Fruit fly (Drosophila melanogaster) whole organism, embryonic: ENCODE results near the gene CG44001.

Experiments
- ATbp ChIP-seq: fragments of 200-800 bp; sonication (Bioruptor generic); optimal IDR thresholded peaks from 2 replicates; lab custom pipeline; 2017; ENCODE audit warnings: missing biosample characterization, mild to moderate bottlenecking, missing genetic modification characterization, missing genetic modification reagents
- Asciz ChIP-seq: fragments of 200-800 bp; sonication (Bioruptor generic); optimal IDR thresholded peaks from 2 replicates; lab custom pipeline; 2017; ENCODE audit warnings: missing biosample characterization, mild to moderate bottlenecking, missing genetic modification characterization, missing genetic modification reagents
- CG10267 ChIP-seq: fragments of 200-800 bp; sonication (Bioruptor generic); optimal IDR thresholded peaks from 2 replicates; lab custom pipeline; 2018; ENCODE audit warnings: missing biosample characterization, mild to moderate bottlenecking, missing genetic modification characterization, moderate library complexity
- CG10979 ChIP-seq: fragments of 200-800 bp; sonication (Bioruptor generic); optimal IDR thresholded peaks from 2 replicates; lab custom pipeline; 2018; ENCODE audit warnings: missing biosample characterization, mild to moderate bottlenecking, missing genetic modification characterization, moderate library complexity
- CG11085 ChIP-seq: fragments of 200-800 bp; sonication (Bioruptor generic); IDR thresholded peaks from 2 replicates; pipeline ENCODE4 v1.3.6; 2022; ENCODE audit warnings: missing biosample characterization, missing genetic modification characterization
- CG12299 ChIP-seq: fragments of 200-800 bp; sonication (Bioruptor generic); optimal IDR thresholded peaks from 2 replicates; lab custom pipeline; 2018; ENCODE audit warnings: missing biosample characterization, mild to moderate bottlenecking, missing genetic modification characterization
- CG12744 ChIP-seq: fragments of 200-800 bp; sonication (Bioruptor generic); optimal IDR thresholded peaks from 2 replicates; lab custom pipeline; 2016; ENCODE audit warnings: missing biosample characterization, missing genetic modification characterization
- CG14965 ChIP-seq: fragments of 200-800 bp; sonication (Bioruptor generic); optimal IDR thresholded peaks from 2 replicates; lab custom pipeline; 2016; ENCODE audit warnings: missing biosample characterization, missing genetic modification characterization, borderline replicate concordance
- CG16863 ChIP-seq: fragments of 200-800 bp; sonication (Bioruptor generic); optimal IDR thresholded peaks from 3 replicates; lab custom pipeline; 2016; ENCODE audit warnings: missing biosample characterization, missing genetic modification characterization
- CG17385 ChIP-seq: fragments of 200-800 bp; sonication (Bioruptor generic); optimal IDR thresholded peaks from 3 replicates; lab custom pipeline; 2018; ENCODE audit warnings: missing biosample characterization, mild to moderate bottlenecking, missing genetic modification characterization
- CG18011 ChIP-seq: fragments of 200-800 bp; sonication (Bioruptor generic); optimal IDR thresholded peaks from 2 replicates; lab custom pipeline; 2017; ENCODE audit warnings: missing biosample characterization, missing genetic modification characterization, mild to moderate bottlenecking, moderate library complexity, missing genotype
- CG18764 ChIP-seq: fragments of 200-800 bp; sonication (Bioruptor generic); optimal IDR thresholded peaks from 3 replicates; lab custom pipeline; 2016; ENCODE audit warnings: missing biosample characterization, missing genetic modification characterization
- CG2120 ChIP-seq: fragments of 200-800 bp; sonication (Bioruptor generic); optimal IDR thresholded peaks from 3 replicates; lab custom pipeline; 2016; ENCODE audit warnings: missing biosample characterization, missing genetic modification characterization
- CG30020 ChIP-seq: fragments of 200-800 bp; optimal IDR thresholded peaks from 2 replicates; lab custom pipeline; 2019; ENCODE audit warnings: missing biosample characterization, mild to moderate bottlenecking, missing genetic modification characterization, moderate library complexity
- CG3163 ChIP-seq: fragments of 200-800 bp; sonication (Bioruptor generic); optimal IDR thresholded peaks from 3 replicates; lab custom pipeline; 2016; ENCODE audit warnings: missing biosample characterization, missing genetic modification characterization
- CG43689 ChIP-seq: fragments of 200-800 bp; sonication (Bioruptor generic); IDR thresholded peaks from 2 replicates; pipeline ENCODE4 v1.3.6; 2022; ENCODE audit warnings: missing biosample characterization, missing genetic modification characterization
- CG6175 ChIP-seq: fragments of 200-800 bp; sonication (Bioruptor generic); IDR thresholded peaks from 3 replicates; pipeline ENCODE4 v1.3.6; 2022; ENCODE audit warnings: missing biosample characterization, missing genetic modification characterization
- CG8478 ChIP-seq: fragments of >200 bp; optimal IDR thresholded peaks from 2 replicates; lab custom pipeline; 2018
- CG8765 ChIP-seq: fragments of 200-800 bp; sonication (Bioruptor generic); IDR thresholded peaks from 2 replicates; pipeline ENCODE4 v1.3.6; 2022; ENCODE audit warnings: missing biosample characterization, missing genetic modification characterization
- CG9727 ChIP-seq: fragments of 200-800 bp; sonication (Bioruptor generic); optimal IDR thresholded peaks from 3 replicates; lab custom pipeline; 2017; ENCODE audit warnings: missing biosample characterization, mild to moderate bottlenecking, missing genetic modification characterization
- Chrac-16 ChIP-seq: fragments of 200-800 bp; sonication (Bioruptor generic); optimal IDR thresholded peaks from 3 replicates; lab custom pipeline; 2016; ENCODE audit warnings: missing biosample characterization, missing genetic modification characterization
- CkIIα-i1 ChIP-seq: fragments of 200-800 bp; sonication (Bioruptor generic); IDR thresholded peaks from 2 replicates; pipeline ENCODE4 v1.3.6; 2022; ENCODE audit warnings: missing biosample characterization, missing genetic modification characterization
- Drgx ChIP-seq: fragments of 200-800 bp; sonication (Bioruptor generic); IDR thresholded peaks from 2 replicates; pipeline ENCODE4 v1.3.6; 2022; ENCODE audit warnings: missing biosample characterization, missing genetic modification characterization
- E2f2 ChIP-seq: fragments of 200-800 bp; sonication (Bioruptor generic); IDR thresholded peaks from 2 replicates; pipeline ENCODE4 v1.3.6; 2022; ENCODE audit warnings: missing biosample characterization, missing genetic modification characterization
- ERR ChIP-seq: fragments of 200-800 bp; sonication (Bioruptor generic); optimal IDR thresholded peaks from 2 replicates; lab custom pipeline; 2016; ENCODE audit warnings: missing biosample characterization, missing genetic modification characterization
- Fer2 ChIP-seq: fragments of 200-800 bp; sonication (Bioruptor generic); optimal IDR thresholded peaks from 2 replicates; lab custom pipeline; 2018; ENCODE audit warnings: missing biosample characterization, mild to moderate bottlenecking, missing genetic modification characterization, moderate library complexity
- HHEX ChIP-seq: fragments of 200-800 bp; sonication (Bioruptor generic); optimal IDR thresholded peaks from 3 replicates; lab custom pipeline; 2017; ENCODE audit warnings: missing biosample characterization, mild to moderate bottlenecking, missing genetic modification characterization, missing genetic modification reagents
- Hr78 ChIP-seq, 2 experiments: fragments of 200-800 bp in 1 of 2; fragments of >200 bp in 1 of 2; sonication (Bioruptor generic) in 1 of 2; optimal IDR thresholded peaks; 2 replicates each; lab custom pipeline; 2017 to 2019; ENCODE audit warnings: missing biosample characterization in 2 of 2, missing genetic modification characterization in 2 of 2, mild to moderate bottlenecking in 1 of 2, moderate library complexity in 1 of 2
- Max ChIP-seq: fragments of 200-800 bp; sonication (Bioruptor generic); optimal IDR thresholded peaks from 2 replicates; lab custom pipeline; 2016; ENCODE audit warnings: missing biosample characterization, mild to moderate bottlenecking, missing genetic modification characterization
- Med ChIP-seq: fragments of 200-800 bp; sonication (Bioruptor generic); peaks from one replicate; lab custom pipeline; 2016; ENCODE audit warnings: missing biosample characterization, missing genetic modification characterization, mild to moderate bottlenecking, inconsistent platforms, moderate library complexity
- Optix ChIP-seq: fragments of 200-800 bp; sonication (Bioruptor generic); IDR thresholded peaks from 3 replicates; pipeline ENCODE4 v1.3.6; 2022; ENCODE audit warnings: missing biosample characterization, missing genetic modification characterization
- Pdp1 ChIP-seq, 2 experiments: fragments of 200-800 bp; sonication (Bioruptor generic); optimal IDR thresholded peaks; 3 replicates each; lab custom pipeline; 2016; ENCODE audit warnings: missing biosample characterization in 2 of 2, missing genetic modification characterization in 2 of 2, mild to moderate bottlenecking in 1 of 2, moderate library complexity in 1 of 2
- Rfx ChIP-seq: fragments of 200-800 bp; sonication (Bioruptor generic); IDR thresholded peaks from 2 replicates; pipeline ENCODE4 v1.3.6; 2022; ENCODE audit warnings: missing biosample characterization, missing genetic modification characterization
- Spps ChIP-seq: fragments of 200-800 bp; sonication (Bioruptor generic); optimal IDR thresholded peaks from 2 replicates; lab custom pipeline; 2018; ENCODE audit warnings: missing biosample characterization, mild to moderate bottlenecking, missing genetic modification characterization
- bab2 ChIP-seq: fragments of 200-800 bp; sonication (Bioruptor generic); optimal IDR thresholded peaks from 2 replicates; lab custom pipeline; 2016; ENCODE audit warnings: missing biosample characterization, missing genetic modification characterization
- chinmo ChIP-seq: fragments of 200-800 bp; sonication (Bioruptor generic); IDR thresholded peaks from 4 replicates; pipeline ENCODE4 v1.3.6; 2022; ENCODE audit warnings: missing biosample characterization, missing genetic modification characterization; ENCODE audit not compliant: partially characterized antibody
- chm ChIP-seq: fragments of 200-800 bp; sonication (Bioruptor generic); IDR thresholded peaks from 2 replicates; pipeline ENCODE4 v1.3.6; 2022; ENCODE audit warnings: missing biosample characterization, missing genetic modification characterization
- danr ChIP-seq: fragments of 200-800 bp; sonication (Bioruptor generic); IDR thresholded peaks from 2 replicates; pipeline ENCODE4 v1.3.6; 2022; ENCODE audit warnings: missing biosample characterization, missing genetic modification characterization
- ftz-f1 ChIP-seq: fragments of 200-800 bp; sonication (Bioruptor generic); optimal IDR thresholded peaks from 2 replicates; lab custom pipeline; 2016; ENCODE audit warnings: missing biosample characterization, missing genetic modification characterization
- gcm2 ChIP-seq: fragments of 200-800 bp; sonication (Bioruptor generic); optimal IDR thresholded peaks from 2 replicates; lab custom pipeline; 2016; ENCODE audit warnings: missing biosample characterization, missing genetic modification characterization
- hb ChIP-seq: fragments of 200-800 bp; sonication (Bioruptor generic); IDR thresholded peaks from 3 replicates; pipeline ENCODE4 v1.3.6; 2022; ENCODE audit warnings: missing biosample characterization, missing genetic modification characterization; ENCODE audit not compliant: partially characterized antibody
- inv ChIP-seq: fragments of 200-800 bp; sonication (Bioruptor generic); IDR thresholded peaks from 2 replicates; pipeline ENCODE4 v1.3.6; 2022; ENCODE audit warnings: missing biosample characterization, missing genetic modification characterization; ENCODE audit not compliant: partially characterized antibody
- lab ChIP-seq: fragments of 200-800 bp; sonication (Bioruptor generic); optimal IDR thresholded peaks from 3 replicates; lab custom pipeline; 2017; ENCODE audit warnings: missing biosample characterization, missing genetic modification characterization, mild to moderate bottlenecking, moderate library complexity, missing genetic modification reagents
- lbe ChIP-seq: fragments of 200-800 bp; sonication (Bioruptor generic); optimal IDR thresholded peaks from 2 replicates; lab custom pipeline; 2016; ENCODE audit warnings: missing biosample characterization, mild to moderate bottlenecking, missing genetic modification characterization
- oc ChIP-seq: fragments of 200-800 bp; sonication (Bioruptor generic); optimal IDR thresholded peaks from 2 replicates; lab custom pipeline; 2018; ENCODE audit warnings: missing biosample characterization, mild to moderate bottlenecking, missing genetic modification characterization, moderate library complexity
- ranshi ChIP-seq: fragments of 200-800 bp; sonication (Bioruptor generic); IDR thresholded peaks from 2 replicates; pipeline ENCODE4 v1.3.6; 2022; ENCODE audit warnings: missing biosample characterization, missing genetic modification characterization
- scrt ChIP-seq: fragments of 200-800 bp; sonication (Bioruptor generic); optimal IDR thresholded peaks from 2 replicates; lab custom pipeline; 2018; ENCODE audit warnings: missing biosample characterization, mild to moderate bottlenecking, missing genetic modification characterization, moderate library complexity
- ttk ChIP-seq: fragments of 200-800 bp; sonication (Bioruptor generic); IDR thresholded peaks from 2 replicates; pipeline ENCODE4 v2.1.2; 2022; ENCODE audit warnings: missing biosample characterization, missing genetic modification characterization
- unc-4 ChIP-seq: fragments of 200-800 bp; sonication (Bioruptor generic); IDR thresholded peaks from 2 replicates; pipeline ENCODE4 v1.3.6; 2022; ENCODE audit warnings: missing biosample characterization, missing genetic modification characterization; ENCODE audit not compliant: partially characterized antibody
- wor ChIP-seq: fragments of 200-800 bp; sonication (Bioruptor generic); IDR thresholded peaks from 2 replicates; pipeline ENCODE4 v1.3.6; 2022; ENCODE audit warnings: missing biosample characterization, missing genetic modification characterization
- zfh1 ChIP-seq: fragments of 200-800 bp; sonication (Bioruptor generic); IDR thresholded peaks from 3 replicates; pipeline ENCODE4 v1.3.6; 2022; ENCODE audit warnings: missing biosample characterization, missing genetic modification characterization

The CG44001 gene

DNA sequence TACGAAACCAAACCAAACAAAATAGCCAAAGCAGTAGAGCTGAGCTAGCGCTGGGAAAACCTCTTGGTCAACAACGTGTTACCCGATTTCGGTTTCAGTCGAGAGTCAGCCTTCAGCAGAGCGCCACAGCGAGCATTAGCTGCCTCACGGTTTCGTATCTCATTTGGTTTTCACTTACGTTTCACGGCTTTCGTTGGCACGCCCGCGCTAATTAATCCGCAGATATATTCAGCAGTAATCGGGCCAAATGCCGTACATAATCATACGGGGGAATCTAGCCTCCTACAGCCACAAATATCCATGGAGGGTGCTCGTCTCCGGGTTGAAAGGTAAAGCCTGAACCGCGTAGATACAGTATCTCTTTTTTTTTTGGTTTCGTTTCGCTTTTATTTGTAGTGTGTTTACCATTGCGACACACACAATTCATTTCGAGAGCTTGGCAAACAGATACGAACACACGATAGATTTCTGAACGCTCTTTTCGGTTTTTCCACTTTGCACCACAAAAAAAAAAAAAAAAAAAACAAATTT is 1.4 kb downstream of the CG44001 start, which contains the start of gene CG31650 (continued):
- no peak for TF ChIP-seq CG16863 (GFP tag; lab: Kevin White, UChicago)
- no peak for TF ChIP-seq CG18011 (GFP tag; lab: Kevin White, UChicago)
- no peak for TF ChIP-seq inv (GFP tag; lab: Robert Waterston, UW)
- peak; percentile 35 for TF ChIP-seq Med
- no peak for TF ChIP-seq ATbp (GFP tag; lab: Kevin White, UChicago)
- peak; percentile 76; the same call in 1 of the 4 replicates for TF ChIP-seq chinmo (GFP tag; lab: Robert Waterston, UW)
- TF ChIP-seq ttk = no peak
- no peak for TF ChIP-seq CG12299 (tag; lab: Kevin White, UChicago)
- TF ChIP-seq CG3163 (GFP tag; lab: Kevin White, UChicago) = no peak
- TF ChIP-seq Pdp1 (GFP tag; optimal IDR thresholded peaks at IDR 0.05; lab: Kevin White, UChicago) = no peak
- TF ChIP-seq hb (GFP tag; lab: Robert Waterston, UW) = no peak
- no peak for TF ChIP-seq ERR (GFP tag; lab: Kevin White, UChicago)
- TF ChIP-seq CG9727 = no peak
- TF ChIP-seq CG6175 (GFP tag; lab: Robert Waterston, UW) = peak; percentile 42; the same call in 2 of the 3 replicates
- peak in 1 of 2 experiments; percentile 90 for TF ChIP-seq Hr78 (GFP tag; optimal IDR thresholded peaks at IDR 0.05; lab: Kevin White, UChicago)
- no peak for TF ChIP-seq CG2120 (GFP tag; lab: Kevin White, UChicago)
- no peak for TF ChIP-seq HHEX (GFP tag; lab: Kevin White, UChicago)
- no peak for TF ChIP-seq danr (GFP tag; lab: Robert Waterston, UW)
- no peak for TF ChIP-seq CG8478 (lab: Kevin White, UChicago)
- no peak for TF ChIP-seq lbe
- peak; percentile 53 for TF ChIP-seq chm (GFP tag; lab: Robert Waterston, UW)
- TF ChIP-seq CG18764 = no peak
- no peak for TF ChIP-seq Max (GFP tag; lab: Kevin White, UChicago)
- peak; percentile 6; the same call in 1 of the 2 replicates for TF ChIP-seq Rfx (GFP tag; lab: Robert Waterston, UW)
- no peak for TF ChIP-seq CG30020 (tag; lab: Kevin White, UChicago)
- peak; percentile 17; the same call in 1 of the 2 replicates for TF ChIP-seq Drgx (GFP tag; lab: Robert Waterston, UW)
- no peak for TF ChIP-seq CG11085
- peak; percentile 11 for TF ChIP-seq ftz-f1 (GFP tag; lab: Kevin White, UChicago)
- no peak for TF ChIP-seq CG12744 (GFP tag; lab: Kevin White, UChicago)
- no peak for TF ChIP-seq CG43689 (GFP tag; lab: Robert Waterston, UW)
- TF ChIP-seq CG10979 = no peak
- no peak for TF ChIP-seq gcm2 (GFP tag; lab: Kevin White, UChicago)
- no peak for TF ChIP-seq Asciz (GFP tag; lab: Kevin White, UChicago)
- no peak for TF ChIP-seq CG8765 (GFP tag; lab: Robert Waterston, UW)
- 0 out of 2 replicates have a peak, but pooled peaks have one; percentile 37 for TF ChIP-seq unc-4 (GFP tag; lab: Robert Waterston, UW)
- TF ChIP-seq scrt = no peak
- peak; percentile 29 for TF ChIP-seq oc
- TF ChIP-seq E2f2 (GFP tag; lab: Robert Waterston, UW) = no peak
- no peak for TF ChIP-seq ranshi
- no peak for TF ChIP-seq bab2
- TF ChIP-seq Chrac-16 = no peak
- no peak for TF ChIP-seq Spps
- no peak for TF ChIP-seq Fer2 (tag; lab: Kevin White, UChicago)
- TF ChIP-seq lab (GFP tag; lab: Kevin White, UChicago) = peak; percentile 16
- TF ChIP-seq wor = no peak
- no peak for TF ChIP-seq zfh1 (GFP tag; lab: Robert Waterston, UW)
- no peak for TF ChIP-seq CG10267 (tag; lab: Kevin White, UChicago)
- TF ChIP-seq CG14965 (GFP tag; lab: Kevin White, UChicago) = no peak
- TF ChIP-seq CkIIα-i1 (GFP tag; lab: Robert Waterston, UW) = no peak
- no peak for TF ChIP-seq Optix (GFP tag; lab: Robert Waterston, UW)
- TF ChIP-seq CG17385 (GFP tag; lab: Kevin White, UChicago) = no peak
